Fruit fly (Drosophila melanogaster): ENCODE results near the gene pn.

DNA sequence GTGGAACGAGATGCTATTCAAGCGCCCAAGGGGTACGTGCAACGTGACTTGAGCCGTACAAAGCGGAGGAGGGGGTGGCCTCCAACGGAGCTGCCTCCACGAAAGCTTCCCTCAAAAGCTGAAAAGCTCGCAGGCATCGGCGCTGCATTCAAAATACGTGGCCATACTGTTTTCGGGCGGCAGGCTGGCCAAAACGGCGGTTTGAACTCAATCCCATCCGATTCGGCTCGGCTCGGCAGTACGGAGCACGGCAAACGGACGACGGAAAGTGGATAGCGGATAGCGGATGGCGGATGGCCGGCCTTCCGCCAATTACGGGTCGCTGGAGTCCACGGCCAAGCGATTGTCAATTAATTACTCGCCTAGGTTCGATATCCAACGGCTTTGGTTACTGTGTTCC lies 7.9 kb downstream of the pn start, which contains the start of gene Mct1:
- TF ChIP-seq EcR (GFP tag; optimal IDR thresholded peaks at IDR 0.05) (no peak), psq (optimal IDR thresholded peaks at IDR 0.05) (no peak), usp (GFP tag; optimal IDR thresholded peaks at IDR 0.05) (no peak), CG8478 (optimal IDR thresholded peaks at IDR 0.05) (no peak), Dll (optimal IDR thresholded peaks at IDR 0.05) (no peak)
